Fruit fly (Drosophila melanogaster): Measurements from ENCODE around the gene Spn77Bc.

Spn77Bc gene

dm6 chr3L:20347762-20348580 lies 5.5 kb downstream of the Spn77Bc start, which contains the start of the genes Rbbp5 and eRF1 (continued):
- TF ChIP-seq nau (GFP tag; optimal IDR thresholded peaks at IDR 0.05) (no peak), exex (tag; optimal IDR thresholded peaks at IDR 0.05) (peak; percentile 28), al (GFP tag; IDR thresholded peaks at IDR 0.05) (peak; percentile 82), CG12744 (GFP tag; optimal IDR thresholded peaks at IDR 0.05) (no peak), CG8924 (tag; optimal IDR thresholded peaks at IDR 0.05) (peak; percentile 85), CTCF (GFP tag; optimal IDR thresholded peaks at IDR 0.05) (no peak), Lpt (GFP tag; optimal IDR thresholded peaks at IDR 0.05) (no peak), CG16815 (GFP tag; optimal IDR thresholded peaks at IDR 0.05) (peak; percentile 58), nerfin-1 (tag; optimal IDR thresholded peaks at IDR 0.05) (peak; percentile 17), Xbp1 (GFP tag; optimal IDR thresholded peaks at IDR 0.05) (peak; percentile 89), CG3163 (GFP tag; optimal IDR thresholded peaks at IDR 0.05) (no peak), CG4730 (GFP tag; IDR thresholded peaks at IDR 0.05) (peak; percentile 75), bigmax (GFP tag; optimal IDR thresholded peaks at IDR 0.05) (peak; percentile 78), CG3847 (GFP tag; IDR thresholded peaks at IDR 0.05) (peak; percentile 85), psq (GFP tag; optimal IDR thresholded peaks at IDR 0.05) (peak; percentile 32), sr (GFP tag; IDR thresholded peaks at IDR 0.05) (no peak), CG4854 (GFP tag; optimal IDR thresholded peaks at IDR 0.05) (peak; percentile 26), CG1832 (GFP tag; optimal IDR thresholded peaks at IDR 0.05) (no peak), Oli (tag; optimal IDR thresholded peaks at IDR 0.05) (peak; percentile 44), sisA (GFP tag; IDR thresholded peaks at IDR 0.05) (no peak; the same call in 1 of the 2 replicates), CG6813 (GFP tag; optimal IDR thresholded peaks at IDR 0.05) (no peak), gce (GFP tag; IDR thresholded peaks at IDR 0.05) (no peak), ssp (GFP tag; IDR thresholded peaks at IDR 0.05) (no peak; the same call in 1 of the 2 replicates), kah (GFP tag; optimal IDR thresholded peaks at IDR 0.05) (no peak), H15 (GFP tag; IDR thresholded peaks at IDR 0.05) (peak; percentile 70; the same call in 1 of the 3 replicates), Camta (GFP tag; optimal IDR thresholded peaks at IDR 0.05) (peak; percentile 30), CG7745 (tag; optimal IDR thresholded peaks at IDR 0.05) (no peak), Sry-δ (GFP tag; optimal IDR thresholded peaks at IDR 0.05) (peak; percentile 94), Xrp1 (GFP tag; IDR thresholded peaks at IDR 0.05) (peak; percentile 80), pnt (GFP tag; optimal IDR thresholded peaks at IDR 0.05) (peak; percentile 57), Dp (GFP tag; optimal IDR thresholded peaks at IDR 0.05) (peak; percentile 2), Scr (GFP tag; IDR thresholded peaks at IDR 0.05; ENCODE audit: partially characterized antibody) (peak; percentile 94), her (GFP tag; optimal IDR thresholded peaks at IDR 0.05) (peak; percentile 7), CG9932 (GFP tag; IDR thresholded peaks at IDR 0.05) (peak; percentile 96), CG18011 (GFP tag; optimal IDR thresholded peaks at IDR 0.05) (no peak), CG18599 (GFP tag; optimal IDR thresholded peaks at IDR 0.05) (no peak), bowl (GFP tag; IDR thresholded peaks at IDR 0.05) (no peak), CG13624 (GFP tag; optimal IDR thresholded peaks at IDR 0.05) (peak; percentile 68), NK7.1 (GFP tag; optimal IDR thresholded peaks at IDR 0.05) (no peak), Hand (GFP tag; optimal IDR thresholded peaks at IDR 0.05) (peak; percentile 5), Myb (GFP tag; optimal IDR thresholded peaks at IDR 0.05) (peak; percentile 18), vvl (GFP tag; IDR thresholded peaks at IDR 0.05) (peak; percentile 16; the same call in 1 of the 2 replicates), CG7357 (GFP tag; IDR thresholded peaks at IDR 0.05) (peak; percentile 49; the same call in 2 of the 3 replicates), CG14441 (GFP tag; IDR thresholded peaks at IDR 0.05) (peak; percentile 75), CG31224 (GFP tag; IDR thresholded peaks at IDR 0.05) (no peak; the same call in 1 of the 2 replicates), ftz-f1 (GFP tag; optimal IDR thresholded peaks at IDR 0.05) (no peak), CG6854 (GFP tag; optimal IDR thresholded peaks at IDR 0.05) (no peak), CG6689 (GFP tag; IDR thresholded peaks at IDR 0.05) (peak; percentile 81), Lim3 (GFP tag; IDR thresholded peaks at IDR 0.05) (no peak), Rx (GFP tag; IDR thresholded peaks at IDR 0.05) (peak; percentile 56; the same call in 1 of the 2 replicates)
